Worm (Caenorhabditis elegans): ENCODE measurements around the gene tcc-1.
"Not testable (repeated sequence)": the region's sequence is repeated elsewhere in the genome, so short reads cannot be mapped to it uniquely, and the experiment has no call there.

Gene tcc-1

DNA sequence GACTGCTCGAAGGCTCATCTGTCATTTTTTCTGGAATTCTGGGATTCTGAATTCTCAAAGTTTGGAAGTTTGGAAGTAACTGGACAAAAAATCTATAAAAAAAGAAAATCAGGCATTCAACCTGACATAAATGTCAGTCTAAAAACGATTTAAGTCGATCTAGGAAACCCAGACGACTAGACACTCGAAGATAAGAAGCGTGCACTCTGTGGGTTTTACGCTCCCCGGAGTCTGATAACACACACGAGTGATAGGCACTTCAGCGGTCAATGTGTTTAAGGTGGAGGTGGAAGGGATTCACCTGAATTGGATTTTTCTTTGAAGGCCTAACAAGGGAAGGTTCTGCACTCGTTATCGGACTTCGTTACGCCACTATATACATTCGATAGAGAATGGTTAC lies 33.1 kb upstream of the tcc-1 start, which contains the start of gene C06H5.6:
Gene C06H5.6, minus strand, starts transcription at position 46 of the 400 bp plus-strand sequence.
- TF ChIP-seq F13C5.2 (tag; optimal IDR thresholded peaks at IDR 0.05) (no peak), tra-4 (tag; optimal IDR thresholded peaks at IDR 0.05) (no peak), B0310.2 (tag; optimal IDR thresholded peaks at IDR 0.05) (no peak), pes-1 (GFP tag; IDR thresholded peaks at IDR 0.05) (no peak), tbx-11 (GFP tag; IDR thresholded peaks at IDR 0.05) (no peak), ama-1 (optimal IDR thresholded peaks at IDR 0.05) (no peak), aly-1 (tag; optimal IDR thresholded peaks at IDR 0.05) (no peak), tbx-37 (GFP tag; conservative IDR thresholded peaks at IDR 0.05) (no peak), sea-1 (GFP tag; conservative IDR thresholded peaks at IDR 0.05) (no peak), ets-7 (tag; optimal IDR thresholded peaks at IDR 0.05) (no peak), hnd-1 (tag; optimal IDR thresholded peaks at IDR 0.05) (no peak)

DNA sequence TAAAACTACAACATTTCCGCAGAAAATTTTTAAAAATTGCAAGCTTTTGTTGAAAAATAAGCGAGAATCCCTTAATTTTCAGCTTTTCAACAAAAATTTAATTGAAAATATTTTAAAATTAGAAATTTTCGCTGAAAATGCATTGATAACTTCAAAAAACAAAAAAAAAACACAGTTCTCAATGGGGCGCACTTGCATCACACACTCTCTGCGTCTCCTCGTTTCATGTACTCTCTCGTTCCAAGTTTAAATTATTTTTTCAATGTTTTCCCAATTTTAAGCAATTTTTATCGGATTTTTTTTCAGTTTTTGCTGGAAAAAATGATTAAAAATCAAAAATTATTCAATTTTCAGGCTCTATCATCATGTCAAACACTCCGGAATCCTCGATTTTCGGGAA lies 15.3 kb upstream of the tcc-1 start, which contains the start of gene phf-14:
Gene phf-14, plus strand, starts transcription at position 345 of the 400 bp plus-strand sequence.
- TF ChIP-seq tbx-11 (GFP tag; IDR thresholded peaks at IDR 0.05): no peak
- TF ChIP-seq F13C5.2 (tag; optimal IDR thresholded peaks at IDR 0.05): peak; percentile 43

ce11 chrV:17870569-17870968 lies 14.8 kb upstream of the tcc-1 start, which contains the start of gene csn-1:
Gene csn-1, minus strand, starts transcription at chrV:17870651.
- no peak for TF ChIP-seq F13C5.2 (tag; optimal IDR thresholded peaks at IDR 0.05)
- no peak for TF ChIP-seq ama-1 (optimal IDR thresholded peaks at IDR 0.05)
- TF ChIP-seq tra-4 (tag; optimal IDR thresholded peaks at IDR 0.05): no peak
- TF ChIP-seq hmbx-1 (tag; optimal IDR thresholded peaks at IDR 0.05): no peak
- no peak for TF ChIP-seq hnd-1 (tag; optimal IDR thresholded peaks at IDR 0.05)
- no peak for TF ChIP-seq scrt-1 (GFP tag; IDR thresholded peaks at IDR 0.05)
- TF ChIP-seq tbx-37 (GFP tag; conservative IDR thresholded peaks at IDR 0.05): no peak
- TF ChIP-seq aly-1 (tag; optimal IDR thresholded peaks at IDR 0.05): no peak
- TF ChIP-seq tbx-11 (GFP tag; IDR thresholded peaks at IDR 0.05): no peak
- TF ChIP-seq hmg-4 (GFP tag; optimal IDR thresholded peaks at IDR 0.05): no peak

DNA sequence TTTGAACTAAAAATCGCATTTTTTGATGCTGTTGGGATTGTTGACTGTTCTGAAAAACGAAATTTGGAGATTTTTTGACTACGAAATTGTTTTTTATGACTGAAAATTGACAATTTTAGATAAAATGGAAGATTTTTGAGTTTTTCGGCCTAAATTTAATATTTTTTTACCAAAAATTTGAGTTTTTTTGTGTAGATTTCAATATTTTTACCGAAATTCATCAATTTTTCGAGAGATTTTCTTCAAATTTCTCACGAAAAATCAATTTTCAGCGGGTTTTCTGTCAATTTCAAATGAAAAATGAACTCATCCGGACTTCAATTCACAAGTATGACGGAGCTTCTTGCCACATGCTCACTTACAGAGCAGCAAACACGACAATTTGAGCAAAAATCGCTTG lies 9.5 kb upstream of the tcc-1 start, which contains the start of gene Y59A8A.8:
Gene Y59A8A.8, plus strand, starts transcription at position 301 of the 400 bp plus-strand sequence.
- not testable (repeated sequence) for TF ChIP-seq ceh-13 (GFP tag; optimal IDR thresholded peaks at IDR 0.05); hmbx-1 (tag; optimal IDR thresholded peaks at IDR 0.05); F13C5.2 (tag; optimal IDR thresholded peaks at IDR 0.05)

- TF ChIP-seq ama-1 (optimal IDR thresholded peaks at IDR 0.05) (no peak), tbx-37 (GFP tag; conservative IDR thresholded peaks at IDR 0.05) (no peak), hmg-4 (GFP tag; optimal IDR thresholded peaks at IDR 0.05) (no peak), hnd-1 (tag; optimal IDR thresholded peaks at IDR 0.05) (no peak), ceh-36 (tag; optimal IDR thresholded peaks at IDR 0.05) (no peak), tbx-11 (GFP tag; IDR thresholded peaks at IDR 0.05) (no peak), flt-1 (GFP tag; IDR thresholded peaks at IDR 0.05) (no peak), pes-1 (GFP tag; IDR thresholded peaks at IDR 0.05) (no peak), scrt-1 (GFP tag; IDR thresholded peaks at IDR 0.05) (no peak), F13C5.2 (tag; optimal IDR thresholded peaks at IDR 0.05) (no peak), B0310.2 (tag; optimal IDR thresholded peaks at IDR 0.05) (no peak), hmbx-1 (tag; optimal IDR thresholded peaks at IDR 0.05) (no peak), aly-1 (tag; optimal IDR thresholded peaks at IDR 0.05) (no peak), ceh-13 (GFP tag; optimal IDR thresholded peaks at IDR 0.05) (no peak), ets-7 (tag; optimal IDR thresholded peaks at IDR 0.05) (no peak), sea-1 (GFP tag; conservative IDR thresholded peaks at IDR 0.05) (no peak), tra-4 (tag; optimal IDR thresholded peaks at IDR 0.05) (no peak)
Observed at ce11 chrV:17859519-17859918, 3.7 kb upstream of the tcc-1 start.

DNA sequence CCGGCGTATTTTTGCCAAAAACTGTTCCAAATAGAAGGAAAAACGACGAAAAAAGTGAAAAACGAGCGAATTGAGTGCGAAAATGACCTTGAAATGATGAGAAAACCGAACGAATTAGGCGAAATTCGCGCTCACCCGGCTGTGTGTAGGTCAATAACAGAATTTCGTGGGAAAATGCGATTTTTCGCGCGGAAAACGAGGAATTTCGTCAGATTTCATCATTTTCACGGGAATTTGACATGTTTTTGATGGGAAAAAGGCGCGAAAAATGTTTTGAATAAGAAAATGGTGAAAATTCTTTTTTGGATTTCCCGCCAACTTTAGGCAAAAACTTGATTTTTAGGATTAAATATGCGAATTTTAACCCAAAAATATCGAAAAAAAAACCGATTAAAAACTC lies 3.3 kb upstream of the tcc-1 start:
- TF ChIP-seq hnd-1 (tag; optimal IDR thresholded peaks at IDR 0.05): no peak
- TF ChIP-seq scrt-1 (GFP tag; IDR thresholded peaks at IDR 0.05): no peak
- no peak for TF ChIP-seq B0310.2 (tag; optimal IDR thresholded peaks at IDR 0.05)
- TF ChIP-seq hmg-4 (GFP tag; optimal IDR thresholded peaks at IDR 0.05): no peak
- TF ChIP-seq aly-1 (tag; optimal IDR thresholded peaks at IDR 0.05): no peak

DNA sequence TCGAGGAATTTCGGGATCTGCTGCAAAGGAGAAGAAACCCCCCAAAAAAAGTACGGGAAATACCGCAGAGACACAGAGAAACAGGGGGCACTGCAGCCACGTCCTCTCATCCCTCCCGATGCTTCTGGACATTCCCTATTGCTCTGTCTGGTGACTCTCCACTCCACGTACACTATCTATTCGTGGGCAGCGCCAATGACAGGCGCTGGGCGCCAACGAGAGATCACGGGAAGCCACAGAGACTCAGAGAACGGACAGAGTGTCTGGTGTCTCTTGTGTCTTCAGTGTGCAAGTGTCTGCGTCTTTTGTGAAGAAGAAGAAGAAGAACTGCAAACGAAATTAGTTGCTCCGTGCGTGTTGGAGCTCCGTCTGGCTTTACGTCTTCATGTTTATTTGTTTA lies 2.1 kb upstream of the tcc-1 start:
- TF ChIP-seq tbx-11 (GFP tag; IDR thresholded peaks at IDR 0.05) (no peak), hnd-1 (tag; optimal IDR thresholded peaks at IDR 0.05) (no peak), tbx-37 (GFP tag; conservative IDR thresholded peaks at IDR 0.05) (peak; percentile 25; the same call in 1 of the 2 replicates), pes-1 (GFP tag; IDR thresholded peaks at IDR 0.05) (no peak), B0310.2 (tag; optimal IDR thresholded peaks at IDR 0.05) (no peak), hmbx-1 (tag; optimal IDR thresholded peaks at IDR 0.05) (no peak), tra-4 (tag; optimal IDR thresholded peaks at IDR 0.05) (no peak), ceh-13 (GFP tag; optimal IDR thresholded peaks at IDR 0.05) (no peak)

DNA sequence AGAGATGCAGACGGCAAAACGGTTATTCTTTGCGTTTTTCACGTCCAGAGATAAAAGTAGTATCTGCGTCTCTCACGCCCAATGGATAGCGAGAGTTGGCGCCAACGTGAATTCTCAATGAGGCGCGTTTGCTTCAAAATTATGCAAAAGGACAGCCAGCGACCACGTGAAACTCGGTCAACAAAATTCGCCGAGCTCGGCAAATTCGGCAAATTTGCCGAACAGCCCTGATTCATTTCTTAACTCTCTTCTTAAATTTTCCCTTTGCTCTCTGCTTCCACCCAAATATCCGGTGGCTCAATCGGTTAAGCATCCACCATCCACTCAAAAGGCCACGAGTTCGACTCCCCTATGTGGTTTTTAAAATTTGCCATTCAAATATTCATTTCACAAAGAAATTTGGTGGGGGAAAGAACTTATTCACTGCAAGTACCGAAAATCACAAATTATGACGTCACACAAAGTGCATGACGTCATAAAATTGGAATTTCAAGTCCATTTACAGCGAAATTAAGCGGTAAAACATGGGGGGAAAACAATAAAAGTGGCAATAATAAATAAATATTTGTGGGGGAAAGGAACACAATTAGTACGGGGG lies 10.3 kb downstream of the tcc-1 start:
- TF ChIP-seq aly-1 (tag; optimal IDR thresholded peaks at IDR 0.05) (no peak), tra-4 (tag; optimal IDR thresholded peaks at IDR 0.05) (no peak), ceh-13 (GFP tag; optimal IDR thresholded peaks at IDR 0.05) (no peak), B0310.2 (tag; optimal IDR thresholded peaks at IDR 0.05) (no peak), tbx-37 (GFP tag; conservative IDR thresholded peaks at IDR 0.05) (no peak), hnd-1 (tag; optimal IDR thresholded peaks at IDR 0.05) (no peak), hmbx-1 (tag; optimal IDR thresholded peaks at IDR 0.05) (no peak), hmg-4 (GFP tag; optimal IDR thresholded peaks at IDR 0.05) (no peak), F13C5.2 (tag; optimal IDR thresholded peaks at IDR 0.05) (no peak), pes-1 (GFP tag; IDR thresholded peaks at IDR 0.05) (no peak), scrt-1 (GFP tag; IDR thresholded peaks at IDR 0.05) (no peak), sea-1 (GFP tag; conservative IDR thresholded peaks at IDR 0.05) (no peak), ceh-36 (tag; optimal IDR thresholded peaks at IDR 0.05) (no peak), tbx-11 (GFP tag; IDR thresholded peaks at IDR 0.05) (no peak), ama-1 (optimal IDR thresholded peaks at IDR 0.05) (no peak), flt-1 (GFP tag; IDR thresholded peaks at IDR 0.05) (no peak)
